Worm (Caenorhabditis elegans) whole organism, L4/young adult: ENCODE results near the gene wdfy-2.

Experiments used
- W03F9.2 ChIP-seq: fragments of 150-350 bp; optimal IDR thresholded peaks from 2 replicates; lab custom pipeline; 2014; ENCODE audit warnings: missing biosample characterization, missing genetic modification characterization
- him-1 ChIP-seq: sonication (generic microtip); optimal IDR thresholded peaks from 2 replicates; lab custom pipeline; 2016; ENCODE audit warnings: missing genotype, missing genetic modification reagents, missing genetic modification characterization, missing compliant biosample characterization

- TF ChIP-seq W03F9.2 (tag; lab: Kevin White, UChicago) = no peak
- TF ChIP-seq him-1 (tag; lab: Kevin White, UChicago) = no peak
Observed at ce11 chrII:9323660-9324059, 4.0 kb downstream of the wdfy-2 start, which contains the start of gene egli-1.
